Worm (Caenorhabditis elegans): ENCODE results near the gene sam-4.

ce11 chrII:5691216-5691771, 42.2 kb upstream of the sam-4 start, which contains the start of the genes ndub-5 and eif-2D:
- no peak for TF ChIP-seq tra-4 (tag; optimal IDR thresholded peaks at IDR 0.05)
- no peak for TF ChIP-seq ama-1 (optimal IDR thresholded peaks at IDR 0.05)
- TF ChIP-seq pes-1 (GFP tag; IDR thresholded peaks at IDR 0.05), result no peak
- 0 out of 2 replicates have a peak, but pooled peaks have one; percentile 23 for TF ChIP-seq flt-1 (GFP tag; IDR thresholded peaks at IDR 0.05)
- no peak for TF ChIP-seq B0310.2 (tag; optimal IDR thresholded peaks at IDR 0.05)
- TF ChIP-seq hmbx-1 (tag; optimal IDR thresholded peaks at IDR 0.05), result no peak
- TF ChIP-seq tbx-37 (GFP tag; conservative IDR thresholded peaks at IDR 0.05), result no peak

Measured in whole organism, early embryonic.